Worm (Caenorhabditis elegans) whole organism, L3 larva: ENCODE measurements around the gene B0563.10.

Experiments used
- R02D3.7 ChIP-seq: fragments of 150-350 bp; optimal IDR thresholded peaks from 2 replicates; lab custom pipeline; 2014; ENCODE audit warnings: missing biosample characterization, missing genetic modification characterization
- ZK546.5 ChIP-seq: sonication (generic microtip); optimal IDR thresholded peaks from 2 replicates; lab custom pipeline; 2017; ENCODE audit warnings: missing biosample characterization, missing genetic modification characterization
- fkh-10 ChIP-seq: sonication (generic microtip); optimal IDR thresholded peaks from 2 replicates; lab custom pipeline; 2017; ENCODE audit warnings: missing biosample characterization, missing genetic modification reagents, missing genetic modification characterization
- lin-15B ChIP-seq: fragments of 150-350 bp; optimal IDR thresholded peaks from 2 replicates; lab custom pipeline; 2014; ENCODE audit warnings: missing biosample characterization, missing genetic modification characterization
- nhr-11 ChIP-seq: fragments of 150-350 bp; optimal IDR thresholded peaks from 2 replicates; lab custom pipeline; 2014; ENCODE audit warnings: missing biosample characterization, missing genetic modification characterization
- tbx-2 ChIP-seq: sonication (generic microtip); optimal IDR thresholded peaks from 2 replicates; lab custom pipeline; 2016; ENCODE audit warnings: mild to moderate bottlenecking, missing genetic modification characterization, missing compliant biosample characterization

ce11 chrX:9162864-9163263 lies 4.2 kb downstream of the B0563.10 start, which contains the start of gene tsp-11:
- no peak for TF ChIP-seq ZK546.5 (tag; lab: Kevin White, UChicago)
- TF ChIP-seq nhr-11: no peak
- TF ChIP-seq tbx-2 (tag; lab: Kevin White, UChicago): no peak
- TF ChIP-seq fkh-10 (GFP tag; lab: Kevin White, UChicago): no peak
- TF ChIP-seq lin-15B (tag; lab: Kevin White, UChicago): no peak
- no peak for TF ChIP-seq R02D3.7 (tag; lab: Kevin White, UChicago)
